In genomic region chrX:3883904-3884303, dm6 we compare ENCODE assay signal across 1 fruit fly cellular context.
TF ChIP-seq lines count a peak whose summit lies in the region.

Gene CG15239, plus strand, starts transcription at chrX:3884168.

TF ChIP-seq in whole organism, embryonic, 481 proteins besides CTCF, POLR2A, EP300 and RAD21 (continued from another document):
- no peak for TF ChIP-seq CG1603 (tag; optimal IDR thresholded peaks at IDR 0.05; lab: Kevin White, UChicago)
- TF ChIP-seq Hr78 (GFP tag; optimal IDR thresholded peaks at IDR 0.05; lab: Kevin White, UChicago): no peak
- TF ChIP-seq dimm (GFP tag; IDR thresholded peaks at IDR 0.05; lab: Robert Waterston, UW): no peak
- TF ChIP-seq Lhr (GFP tag; optimal IDR thresholded peaks at IDR 0.05; lab: Kevin White, UChicago): no peak
- no peak for TF ChIP-seq Atf3 (GFP tag; optimal IDR thresholded peaks at IDR 0.05; lab: Kevin White, UChicago)
- peak; percentile 28 for TF ChIP-seq Med (GFP tag; lab: Kevin White, UChicago)
- TF ChIP-seq vnd (GFP tag; IDR thresholded peaks at IDR 0.05; lab: Robert Waterston, UW; ENCODE audit: partially characterized antibody): no peak
- TF ChIP-seq B-H1 (GFP tag; IDR thresholded peaks at IDR 0.05; lab: Robert Waterston, UW): no peak
- no peak for TF ChIP-seq Lim3 (GFP tag; IDR thresholded peaks at IDR 0.05; lab: Robert Waterston, UW)
